Worm (Caenorhabditis elegans) whole organism, young adult: Measurements from ENCODE around the gene mrps-34.

Experiments used
- B0261.1 ChIP-seq: sonication (generic microtip); optimal IDR thresholded peaks from 2 replicates; lab custom pipeline; 2016; ENCODE audit warnings: mild to moderate bottlenecking, missing genetic modification characterization, moderate library complexity, missing compliant biosample characterization
- C06A6.2 ChIP-seq: fragments of 200-800 bp; sonication (Bioruptor generic); conservative IDR thresholded peaks from 2 replicates; pipeline ENCODE4 v1.3.6; 2022; ENCODE audit warnings: missing genetic modification characterization, missing compliant biosample characterization
- F10E7.11 ChIP-seq: sonication (generic microtip); optimal IDR thresholded peaks from 2 replicates; lab custom pipeline; 2017; ENCODE audit warnings: mild to moderate bottlenecking, missing genetic modification characterization, moderate library complexity, missing compliant biosample characterization
- F23B12.7 ChIP-seq: sonication (generic microtip); optimal IDR thresholded peaks from 2 replicates; lab custom pipeline; 2017; ENCODE audit warnings: missing genetic modification characterization, mild to moderate bottlenecking, missing compliant biosample characterization, antibody characterized with exemption, moderate library complexity; ENCODE audit not compliant: insufficient read depth
- F52B5.7 ChIP-seq: sonication (generic microtip); optimal IDR thresholded peaks from 2 replicates; lab custom pipeline; 2016; ENCODE audit warnings: mild to moderate bottlenecking, missing genetic modification characterization, missing compliant biosample characterization
- F55B11.4 ChIP-seq: sonication (generic microtip); optimal IDR thresholded peaks from 2 replicates; lab custom pipeline; 2016; ENCODE audit warnings: missing compliant biosample characterization, missing genetic modification characterization, borderline replicate concordance; ENCODE audit not compliant: insufficient read depth
- K11D2.4 ChIP-seq: fragments of 200-800 bp; sonication (Bioruptor generic); IDR thresholded peaks from 2 replicates; pipeline ENCODE4 v1.3.6; 2022; ENCODE audit warnings: missing genetic modification reagents, missing genetic modification characterization, missing compliant biosample characterization
- K12H6.12 ChIP-seq: fragments of 200-800 bp; sonication (Bioruptor generic); optimal IDR thresholded peaks from 2 replicates; lab custom pipeline; 2018; ENCODE audit warnings: mild to moderate bottlenecking, missing genetic modification characterization, missing compliant biosample characterization
- Y79H2A.3 ChIP-seq: fragments of 200-800 bp; sonication (Bioruptor generic); conservative IDR thresholded peaks from 2 replicates; pipeline ENCODE4 v1.3.6; 2022; ENCODE audit warnings: missing genetic modification reagents, missing genetic modification characterization, missing compliant biosample characterization
- aptf-2 ChIP-seq: fragments of 200-800 bp; sonication (Bioruptor generic); conservative IDR thresholded peaks from 2 replicates; pipeline ENCODE4 v1.3.6; 2022; ENCODE audit warnings: missing genetic modification reagents, missing genetic modification characterization, missing compliant biosample characterization
- aptf-3 ChIP-seq: fragments of 200-800 bp; sonication (Bioruptor generic); IDR thresholded peaks from 2 replicates; pipeline ENCODE4 v1.3.6; 2022; ENCODE audit warnings: missing genetic modification characterization, missing compliant biosample characterization
- attf-3 ChIP-seq: fragments of 200-800 bp; sonication (Bioruptor generic); conservative IDR thresholded peaks from 2 replicates; pipeline ENCODE4 v1.3.6; 2022; ENCODE audit warnings: missing genetic modification reagents, missing genetic modification characterization, missing compliant biosample characterization
- bed-1 ChIP-seq: fragments of 200-800 bp; sonication (Bioruptor generic); IDR thresholded peaks from 2 replicates; pipeline ENCODE4 v1.3.6; 2022; ENCODE audit warnings: missing genetic modification reagents, missing genetic modification characterization, missing compliant biosample characterization
- cebp-1 ChIP-seq, 2 experiments: fragments of 200-800 bp in 1 of 2; sonication (Bioruptor generic) in 1 of 2; sonication (generic microtip) in 1 of 2; IDR thresholded peaks in 1 of 2; optimal IDR thresholded peaks in 1 of 2; 2 replicates each; pipeline versions ENCODE4 v1.3.6 to Lab custom; 2017 to 2022; ENCODE audit warnings: missing compliant biosample characterization in 2 of 2, missing genetic modification characterization in 2 of 2, mild to moderate bottlenecking in 1 of 2, missing genetic modification reagents in 1 of 2, moderate library complexity in 1 of 2
- ceh-100 ChIP-seq: fragments of 200-800 bp; sonication (Bioruptor generic); IDR thresholded peaks from 2 replicates; pipeline ENCODE4 v1.3.6; 2022; ENCODE audit warnings: missing genetic modification reagents, missing genetic modification characterization, missing compliant biosample characterization
- ceh-27 ChIP-seq: fragments of 200-800 bp; sonication (Bioruptor generic); optimal IDR thresholded peaks from 2 replicates; lab custom pipeline; 2018; ENCODE audit warnings: mild to moderate bottlenecking, missing genetic modification characterization, moderate library complexity, missing compliant biosample characterization
- ceh-58 ChIP-seq: fragments of 200-800 bp; sonication (Bioruptor generic); IDR thresholded peaks from 2 replicates; pipeline ENCODE4 v1.3.6; 2022; ENCODE audit warnings: missing genetic modification characterization, missing compliant biosample characterization
- ceh-79 ChIP-seq: sonication (generic microtip); optimal IDR thresholded peaks from 2 replicates; lab custom pipeline; 2017; ENCODE audit warnings: mild to moderate bottlenecking, missing genetic modification characterization, missing compliant biosample characterization
- ceh-91 ChIP-seq: fragments of 200-800 bp; sonication (Bioruptor generic); IDR thresholded peaks from 2 replicates; pipeline ENCODE4 v1.3.6; 2022; ENCODE audit warnings: missing genetic modification reagents, missing genetic modification characterization, missing compliant biosample characterization
- egl-18 ChIP-seq: fragments of 200-800 bp; sonication (Bioruptor generic); IDR thresholded peaks from 2 replicates; pipeline ENCODE4 v1.3.6; 2022; ENCODE audit warnings: missing genetic modification reagents, missing genetic modification characterization, missing compliant biosample characterization
- egrh-3 ChIP-seq: fragments of 200-800 bp; sonication (Bioruptor generic); IDR thresholded peaks from 2 replicates; pipeline ENCODE4 v1.3.6; 2022; ENCODE audit warnings: missing genetic modification reagents, missing genetic modification characterization, missing compliant biosample characterization
- ekl-4 ChIP-seq: fragments of 200-800 bp; sonication (Bioruptor generic); IDR thresholded peaks from 2 replicates; pipeline ENCODE4 v1.3.6; 2022; ENCODE audit warnings: missing genetic modification reagents, missing genetic modification characterization, missing compliant biosample characterization
- fkh-3 ChIP-seq: sonication (generic microtip); optimal IDR thresholded peaks from 2 replicates; lab custom pipeline; 2016; ENCODE audit warnings: mild to moderate bottlenecking, missing genetic modification characterization, missing compliant biosample characterization
- hlh-12 ChIP-seq: sonication (generic microtip); optimal IDR thresholded peaks from 2 replicates; lab custom pipeline; 2016; ENCODE audit warnings: missing genetic modification characterization, missing compliant biosample characterization
- let-526 ChIP-seq: fragments of 200-800 bp; sonication (Bioruptor generic); IDR thresholded peaks from 2 replicates; pipeline ENCODE4 v1.3.6; 2022; ENCODE audit warnings: missing genetic modification reagents, missing genetic modification characterization, missing compliant biosample characterization
- lin-26 ChIP-seq: fragments of 200-800 bp; sonication (Bioruptor generic); IDR thresholded peaks from 2 replicates; pipeline ENCODE4 v1.3.6; 2022; ENCODE audit warnings: missing genetic modification reagents, missing genetic modification characterization, missing compliant biosample characterization
- lin-35 ChIP-seq, 3 experiments: fragments of 150-350 bp in 2 of 3; sonication (generic microtip) in 1 of 3; optimal IDR thresholded peaks; 2 replicates each; lab custom pipeline; 2014 to 2018; ENCODE audit warnings: missing biosample characterization in 3 of 3, missing genetic modification characterization in 3 of 3, missing genetic modification reagents in 3 of 3
- lir-1 ChIP-seq: fragments of 200-800 bp; sonication (Bioruptor generic); conservative IDR thresholded peaks from 2 replicates; pipeline ENCODE4 v1.3.6; 2022; ENCODE audit warnings: missing genetic modification reagents, missing genetic modification characterization, missing compliant biosample characterization
- lsl-1 ChIP-seq: fragments of 200-800 bp; sonication (Bioruptor generic); optimal IDR thresholded peaks from 2 replicates; lab custom pipeline; 2018; ENCODE audit warnings: mild to moderate bottlenecking, missing genetic modification characterization, moderate library complexity, missing compliant biosample characterization
- madf-10 ChIP-seq: sonication (generic microtip); optimal IDR thresholded peaks from 2 replicates; lab custom pipeline; 2016; ENCODE audit warnings: mild to moderate bottlenecking, missing genetic modification characterization, missing compliant biosample characterization
- madf-6 ChIP-seq: fragments of 200-800 bp; sonication (Bioruptor generic); IDR thresholded peaks from 2 replicates; pipeline ENCODE4 v1.3.6; 2022; ENCODE audit warnings: missing genetic modification reagents, missing genetic modification characterization, missing compliant biosample characterization
- mes-4 ChIP-seq: sonication (generic microtip); optimal IDR thresholded peaks from 2 replicates; lab custom pipeline; 2016; ENCODE audit warnings: missing genotype, missing genetic modification characterization, missing compliant biosample characterization
- nfya-2 ChIP-seq: fragments of 200-800 bp; sonication (Bioruptor generic); IDR thresholded peaks from 2 replicates; pipeline ENCODE4 v1.3.6; 2022; ENCODE audit warnings: missing genetic modification reagents, missing genetic modification characterization, missing compliant biosample characterization
- nhr-179 ChIP-seq: sonication (generic microtip); optimal IDR thresholded peaks from 2 replicates; lab custom pipeline; 2016; ENCODE audit warnings: mild to moderate bottlenecking, missing genetic modification characterization, missing compliant biosample characterization
- nhr-27 ChIP-seq: fragments of 200-800 bp; sonication (Bioruptor generic); optimal IDR thresholded peaks from 2 replicates; lab custom pipeline; 2018; ENCODE audit warnings: mild to moderate bottlenecking, missing genetic modification characterization, moderate library complexity, missing compliant biosample characterization
- rcor-1 ChIP-seq: fragments of 200-800 bp; sonication (Bioruptor generic); IDR thresholded peaks from 2 replicates; pipeline ENCODE4 v1.3.6; 2022; ENCODE audit warnings: missing genetic modification reagents, missing genetic modification characterization, missing compliant biosample characterization
- rec-8 ChIP-seq, 2 experiments: sonication (generic microtip); optimal IDR thresholded peaks; 2 replicates each; lab custom pipeline; 2016; ENCODE audit warnings: mild to moderate bottlenecking in 2 of 2, missing genetic modification characterization in 2 of 2, missing genetic modification reagents in 2 of 2, missing genotype in 2 of 2, missing biosample characterization in 1 of 2, missing compliant biosample characterization in 1 of 2, moderate library complexity in 1 of 2
- rpc-1 ChIP-seq, 2 experiments: fragments of 150-350 bp in 1 of 2; sonication (generic microtip) in 1 of 2; optimal IDR thresholded peaks; 2 replicates each; lab custom pipeline; 2014 to 2018; ENCODE audit warnings: missing biosample characterization in 1 of 2, missing genetic modification characterization in 1 of 2, missing genetic modification reagents in 1 of 2, missing genotype in 1 of 2
- snpc-1.3 ChIP-seq: sonication (generic microtip); optimal IDR thresholded peaks from 2 replicates; lab custom pipeline; 2017; ENCODE audit warnings: missing genetic modification characterization, mild to moderate bottlenecking, missing compliant biosample characterization, antibody characterized with exemption, moderate library complexity, missing genotype, missing genetic modification reagents; ENCODE audit not compliant: insufficient read depth
- snpc-3.4 ChIP-seq: sonication (generic microtip); optimal IDR thresholded peaks from 2 replicates; lab custom pipeline; 2017; ENCODE audit warnings: missing genetic modification characterization, mild to moderate bottlenecking, missing compliant biosample characterization, antibody characterized with exemption, moderate library complexity, missing genotype, missing genetic modification reagents
- snpc-4 ChIP-seq, 5 experiments: fragments of 150-350 bp in 1 of 5; sonication (generic microtip) in 4 of 5; optimal IDR thresholded peaks; 2 replicates each; lab custom pipeline; 2014 to 2018; ENCODE audit warnings: missing genetic modification characterization in 5 of 5, missing biosample characterization in 3 of 5, antibody characterized with exemption in 2 of 5, mild to moderate bottlenecking in 2 of 5, missing compliant biosample characterization in 2 of 5, missing genotype in 2 of 5, moderate library complexity in 2 of 5, missing genetic modification reagents in 1 of 5
- somi-1 ChIP-seq: fragments of 200-800 bp; sonication (Bioruptor generic); optimal IDR thresholded peaks from 2 replicates; lab custom pipeline; 2018; ENCODE audit warnings: mild to moderate bottlenecking, missing genetic modification characterization, missing compliant biosample characterization
- tlf-1 ChIP-seq: fragments of 200-800 bp; sonication (Bioruptor generic); optimal IDR thresholded peaks from 2 replicates; lab custom pipeline; 2018; ENCODE audit warnings: mild to moderate bottlenecking, missing genetic modification characterization, missing compliant biosample characterization
- unc-130 ChIP-seq: sonication (generic microtip); optimal IDR thresholded peaks from 2 replicates; lab custom pipeline; 2016; ENCODE audit warnings: missing genetic modification reagents, missing genetic modification characterization, missing compliant biosample characterization
- zfh-2 ChIP-seq: fragments of 200-800 bp; sonication (Bioruptor generic); conservative IDR thresholded peaks from 2 replicates; pipeline ENCODE4 v1.3.6; 2022; ENCODE audit warnings: missing genetic modification reagents, missing genetic modification characterization, missing compliant biosample characterization
- zim-3 ChIP-seq: sonication (generic microtip); optimal IDR thresholded peaks from 2 replicates; lab custom pipeline; 2017; ENCODE audit warnings: mild to moderate bottlenecking, missing genetic modification characterization, moderate library complexity, missing compliant biosample characterization

Gene mrps-34

DNA sequence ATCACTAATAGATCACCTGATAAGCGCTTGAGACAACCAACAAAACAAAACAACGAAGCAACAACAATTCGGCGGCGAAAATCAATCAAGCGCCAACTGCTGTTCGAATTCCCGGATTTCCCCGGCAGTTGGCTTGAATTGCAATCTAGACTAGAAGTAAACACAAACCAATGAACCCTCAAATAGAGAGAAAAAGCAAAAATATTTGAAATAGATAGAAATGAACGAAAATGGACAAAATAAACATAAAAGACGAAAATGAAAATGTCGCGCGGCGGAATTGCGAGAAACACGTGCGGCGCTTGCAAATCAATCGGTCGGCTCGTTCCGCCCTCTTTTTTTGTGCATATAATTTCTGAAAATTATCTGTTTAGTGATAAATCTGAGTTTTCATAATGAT lies 26.2 kb upstream of the mrps-34 start, which contains the start of gene idhg-1 (continued):
- TF ChIP-seq madf-6 (GFP tag; lab: Robert Waterston, UW) (peak; percentile 74), F10E7.11 (tag; lab: Kevin White, UChicago) (no peak), rec-8 (tag; optimal IDR thresholded peaks at IDR 0.05; lab: Kevin White, UChicago) (peak; percentile 55 to 59), ceh-27 (GFP tag; lab: Kevin White, UChicago) (peak; percentile 34), hlh-12 (tag; lab: Kevin White, UChicago) (no peak), madf-10 (tag; lab: Kevin White, UChicago) (peak; percentile 53), snpc-4 (GFP tag; optimal IDR thresholded peaks at IDR 0.05; lab: Kevin White, UChicago) (no peak), snpc-4 (tag; optimal IDR thresholded peaks at IDR 0.05; lab: Kevin White, UChicago) (peak in 3 of 4 experiments; percentile 8 to 63 (median 12)), ekl-4 (0 out of 2 replicates have a peak, but pooled peaks have one; percentile 26), zfh-2 (GFP tag; lab: Robert Waterston, UW) (no peak), zim-3 (tag; lab: Kevin White, UChicago) (peak; percentile 7), bed-1 (GFP tag; lab: Robert Waterston, UW) (no peak), nfya-2 (GFP tag; lab: Robert Waterston, UW) (no peak), egrh-3 (GFP tag; lab: Robert Waterston, UW) (no peak), ceh-100 (peak; percentile 46; the same call in 1 of the 2 replicates), ceh-91 (GFP tag; lab: Robert Waterston, UW) (no peak), aptf-3 (GFP tag; lab: Robert Waterston, UW) (no peak), F23B12.7 (tag; lab: Kevin White, UChicago) (peak; percentile 19), nhr-179 (tag; lab: Kevin White, UChicago) (no peak), unc-130 (peak; percentile 65), lsl-1 (GFP tag; lab: Kevin White, UChicago) (peak; percentile 42), snpc-3.4 (tag; lab: Kevin White, UChicago) (no peak), aptf-2 (GFP tag; lab: Robert Waterston, UW) (no peak), F52B5.7 (tag; lab: Kevin White, UChicago) (no peak), egl-18 (no peak), F55B11.4 (tag; lab: Kevin White, UChicago) (no peak), rpc-1 (optimal IDR thresholded peaks at IDR 0.05; lab: Kevin White, UChicago) (peak; percentile 55), rpc-1 (tag; optimal IDR thresholded peaks at IDR 0.05; lab: Kevin White, UChicago) (no peak), mes-4 (tag; lab: Kevin White, UChicago) (no peak), K11D2.4 (GFP tag; lab: Robert Waterston, UW) (no peak), somi-1 (GFP tag; lab: Kevin White, UChicago) (no peak), snpc-1.3 (tag; lab: Kevin White, UChicago) (peak; percentile 50), attf-3 (no peak), cebp-1 (GFP tag; IDR thresholded peaks at IDR 0.05; lab: Robert Waterston, UW) (no peak), cebp-1 (tag; optimal IDR thresholded peaks at IDR 0.05; lab: Kevin White, UChicago) (peak; percentile 71), lin-35 (GFP tag; optimal IDR thresholded peaks at IDR 0.05; lab: Kevin White, UChicago) (peak in 1 of 3 experiments; percentile 47), Y79H2A.3 (GFP tag; lab: Robert Waterston, UW) (no peak), ceh-58 (GFP tag; lab: Robert Waterston, UW) (no peak), rcor-1 (GFP tag; lab: Robert Waterston, UW) (peak; percentile 63; the same call in 1 of the 2 replicates), lin-26 (GFP tag; lab: Robert Waterston, UW) (no peak), let-526 (no peak), tlf-1 (GFP tag; lab: Kevin White, UChicago) (no peak), fkh-3 (tag; lab: Kevin White, UChicago) (no peak), lir-1 (no peak), B0261.1 (tag; lab: Kevin White, UChicago) (no peak), K12H6.12 (tag; lab: Kevin White, UChicago) (peak; percentile 45), nhr-27 (tag; lab: Kevin White, UChicago) (no peak), C06A6.2 (no peak), ceh-79 (tag; lab: Kevin White, UChicago) (no peak)
